Worm (Caenorhabditis elegans): Measurements from ENCODE around the gene insc-1.

- TF ChIP-seq R02D3.7 (tag; optimal IDR thresholded peaks at IDR 0.05) (no peak), elt-1 (tag; optimal IDR thresholded peaks at IDR 0.05) (no peak), nhr-23 (tag; optimal IDR thresholded peaks at IDR 0.05) (no peak), ceh-9 (tag; optimal IDR thresholded peaks at IDR 0.05) (no peak), nhr-237 (tag; optimal IDR thresholded peaks at IDR 0.05) (no peak), nhr-28 (tag; optimal IDR thresholded peaks at IDR 0.05) (no peak), pha-4 (tag; optimal IDR thresholded peaks at IDR 0.05) (no peak)
Measured at ce11 chrII:7398712-7399111, 40.0 kb downstream of the insc-1 start, which contains the start of gene C07D10.1.

All from whole organism, L3 larva.